Fruit fly (Drosophila melanogaster) S2 (cell line): ENCODE data around the gene CG2694.
A peak's percentile ranks its signal among the peaks of the same experiment; 100 is the strongest.

Experiments used
- CG8478 ChIP-seq: fragments of >200 bp; optimal IDR thresholded peaks from 2 replicates; lab custom pipeline; 2018
- CTCF ChIP-seq, 2 experiments: fragments of >200 bp; optimal IDR thresholded peaks; 2 replicates each; lab custom pipeline; 2018

The CG2694 gene

dm6 chrX:2708156-2708734 lies 5.6 kb upstream of the CG2694 start, which contains the start of gene CG2681:
CG2681 (plus strand) TSS chrX:2708684.
- TF ChIP-seq CG8478 (no peak), CTCF (optimal IDR thresholded peaks at IDR 0.05; lab: Kevin White, UChicago) (no peak)

- TF ChIP-seq CG8478: no peak
- TF ChIP-seq CTCF (optimal IDR thresholded peaks at IDR 0.05; lab: Kevin White, UChicago): no peak
Observed at dm6 chrX:2714730-2715129, 851 bp downstream of the CG2694 start.

dm6 chrX:2720122-2720521 lies 6.2 kb downstream of the CG2694 start, which contains the start of gene CG2701:
CG2701 (minus strand) TSS chrX:2720327.
- TF ChIP-seq CTCF (optimal IDR thresholded peaks at IDR 0.05; lab: Kevin White, UChicago) (no peak), CG8478 (no peak)

dm6 chrX:2726420-2726819 lies 12.5 kb downstream of the CG2694 start, which contains the start of gene vilya:
vilya (plus strand) TSS chrX:2726678.
- TF ChIP-seq CG8478 (no peak), CTCF (optimal IDR thresholded peaks at IDR 0.05; lab: Kevin White, UChicago) (no peak)

- no peak for TF ChIP-seq CG8478
- no peak for TF ChIP-seq CTCF (optimal IDR thresholded peaks at IDR 0.05; lab: Kevin White, UChicago)
Observed at dm6 chrX:2727506-2727905, 13.6 kb downstream of the CG2694 start, which contains the start of gene dwg. dwg (plus strand) TSS chrX:2727698.

- TF ChIP-seq CG8478 (no peak), CTCF (optimal IDR thresholded peaks at IDR 0.05; lab: Kevin White, UChicago) (no peak)
Observed at dm6 chrX:2732127-2732526, 18.2 kb downstream of the CG2694 start, which contains the start of the genes ttm50 and CG2712. ttm50 (minus strand) TSS chrX:2732190. CG2712 (plus strand) TSS chrX:2732469.

dm6 chrX:2738663-2739062 lies 24.8 kb downstream of the CG2694 start, which contains the start of gene crm:
crm (minus strand) TSS chrX:2738773.
- TF ChIP-seq CTCF (optimal IDR thresholded peaks at IDR 0.05; lab: Kevin White, UChicago) (peak in 1 of 2 experiments; percentile 27), CG8478 (no peak)

- TF ChIP-seq CG8478 (no peak), CTCF (optimal IDR thresholded peaks at IDR 0.05; lab: Kevin White, UChicago) (no peak)
Observed at dm6 chrX:2740084-2740483, 26.2 kb downstream of the CG2694 start, which contains the start of gene kirre. kirre (plus strand) TSS chrX:2740384.

dm6 chrX:2742067-2742466 lies 28.2 kb downstream of the CG2694 start:
- TF ChIP-seq CG8478 (no peak), CTCF (optimal IDR thresholded peaks at IDR 0.05; lab: Kevin White, UChicago) (no peak)

- TF ChIP-seq CTCF (optimal IDR thresholded peaks at IDR 0.05; lab: Kevin White, UChicago) (no peak), CG8478 (no peak)
Observed at dm6 chrX:2743020-2743419, 29.1 kb downstream of the CG2694 start.

dm6 chrX:2743601-2744000 lies 29.7 kb downstream of the CG2694 start:
- TF ChIP-seq CTCF (optimal IDR thresholded peaks at IDR 0.05; lab: Kevin White, UChicago): no peak
- no peak for TF ChIP-seq CG8478

dm6 chrX:2744042-2744441 lies 30.2 kb downstream of the CG2694 start, which contains the start of gene Syx4:
Syx4 (minus strand) TSS chrX:2744076.
- TF ChIP-seq CTCF (optimal IDR thresholded peaks at IDR 0.05; lab: Kevin White, UChicago): no peak
- no peak for TF ChIP-seq CG8478

dm6 chrX:2749693-2750092 lies 35.8 kb downstream of the CG2694 start:
- TF ChIP-seq CTCF (optimal IDR thresholded peaks at IDR 0.05; lab: Kevin White, UChicago): no peak
- no peak for TF ChIP-seq CG8478

- no peak for TF ChIP-seq CG8478
- TF ChIP-seq CTCF (optimal IDR thresholded peaks at IDR 0.05; lab: Kevin White, UChicago): no peak
Observed at dm6 chrX:2757400-2757799, 43.5 kb downstream of the CG2694 start.

dm6 chrX:2761198-2761597 lies 47.3 kb downstream of the CG2694 start:
- TF ChIP-seq CTCF (optimal IDR thresholded peaks at IDR 0.05; lab: Kevin White, UChicago) (no peak), CG8478 (no peak)

dm6 chrX:2765440-2765839 lies 51.6 kb downstream of the CG2694 start:
- TF ChIP-seq CG8478: no peak
- no peak for TF ChIP-seq CTCF (optimal IDR thresholded peaks at IDR 0.05; lab: Kevin White, UChicago)
